Worm (Caenorhabditis elegans) whole organism, young adult: Measurements from ENCODE around the gene gtl-2.
A peak's percentile ranks its signal among the peaks of the same experiment; 100 is the strongest.

Experiments used
- F37B4.10 ChIP-seq: fragments of 200-800 bp; sonication (Bioruptor generic); IDR thresholded peaks from 2 replicates; pipeline ENCODE4 v1.3.6; 2022; ENCODE audit warnings: missing genetic modification characterization, missing compliant biosample characterization
- dox-1 ChIP-seq: fragments of 200-800 bp; sonication (Bioruptor generic); IDR thresholded peaks from 2 replicates; pipeline ENCODE4 v1.3.6; 2022; ENCODE audit warnings: missing genetic modification reagents, missing genetic modification characterization, missing compliant biosample characterization
- efl-1 ChIP-seq: fragments of 150-350 bp; optimal IDR thresholded peaks from 2 replicates; lab custom pipeline; 2014; ENCODE audit warnings: missing biosample characterization, missing genetic modification reagents, missing genetic modification characterization
- egl-44 ChIP-seq: fragments of 200-800 bp; sonication (Bioruptor generic); IDR thresholded peaks from 2 replicates; pipeline ENCODE4 v1.3.6; 2022; ENCODE audit warnings: missing genetic modification reagents, missing genetic modification characterization, missing compliant biosample characterization
- somi-1 ChIP-seq: fragments of 200-800 bp; sonication (Bioruptor generic); optimal IDR thresholded peaks from 2 replicates; lab custom pipeline; 2018; ENCODE audit warnings: mild to moderate bottlenecking, missing genetic modification characterization, missing compliant biosample characterization

DNA sequence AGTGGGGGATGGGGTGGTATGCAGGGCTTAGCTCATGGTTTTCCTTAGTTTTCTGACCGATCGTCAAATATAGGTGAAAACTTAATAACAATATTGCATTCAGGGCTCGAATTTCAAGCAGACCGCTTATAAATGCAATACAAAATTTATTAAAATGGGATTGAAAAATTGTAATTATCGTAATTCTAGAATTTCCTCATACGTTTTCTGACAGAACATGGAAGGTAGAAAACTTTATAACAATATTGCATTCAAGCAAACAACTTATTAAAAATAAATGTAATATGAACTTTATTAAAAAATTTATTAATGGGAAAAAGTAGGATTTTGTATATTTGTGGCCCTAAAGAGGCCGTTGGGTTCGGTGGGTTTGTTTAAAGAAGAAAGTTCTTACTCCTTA is 50.4 kb downstream of the gtl-2 start:
- TF ChIP-seq F37B4.10 (GFP tag; lab: Robert Waterston, UW): no peak
- TF ChIP-seq efl-1 (GFP tag; lab: Kevin White, UChicago): no peak
- peak; percentile 65; the same call in 1 of the 2 replicates for TF ChIP-seq egl-44 (GFP tag; lab: Robert Waterston, UW)
- no peak for TF ChIP-seq somi-1 (GFP tag; lab: Kevin White, UChicago)
- TF ChIP-seq dox-1 (GFP tag; lab: Robert Waterston, UW): peak; percentile 64; the same call in 1 of the 2 replicates
